Worm (Caenorhabditis elegans) whole organism, L2 larva: ENCODE measurements around the gene dpy-20.

Experiments
- nhr-6 ChIP-seq: fragments of 150-350 bp; optimal IDR thresholded peaks from 2 replicates; lab custom pipeline; 2014; ENCODE audit warnings: missing biosample characterization, missing genetic modification characterization
- sem-4 ChIP-seq: fragments of 150-350 bp; optimal IDR thresholded peaks from 2 replicates; lab custom pipeline; 2014; ENCODE audit warnings: missing biosample characterization, missing genetic modification reagents, missing genetic modification characterization
- ztf-1 ChIP-seq: fragments of 200-800 bp; sonication (Bioruptor generic); conservative IDR thresholded peaks from 2 replicates; pipeline ENCODE4 v1.3.6; 2022; ENCODE audit warnings: missing genetic modification characterization, missing compliant biosample characterization
- ztf-11 ChIP-seq: sonication (generic microtip); optimal IDR thresholded peaks from 2 replicates; lab custom pipeline; 2017; ENCODE audit warnings: missing biosample characterization, missing genetic modification characterization

ce11 chrIV:11748852-11749251 is 48.2 kb upstream of the dpy-20 start, which contains the start of gene T12A7.6:
- TF ChIP-seq sem-4 (tag; lab: Kevin White, UChicago) (no peak), ztf-1 (GFP tag; lab: Robert Waterston, UW) (no peak), ztf-11 (tag; lab: Kevin White, UChicago) (no peak), nhr-6 (tag; lab: Kevin White, UChicago) (no peak)
